Fruit fly (Drosophila melanogaster): ENCODE results near the gene Ald2.

dm6 chr3R:26433743-26434142, 19.9 kb downstream of the Ald2 start:
- TF ChIP-seq CG6792 (GFP tag; optimal IDR thresholded peaks at IDR 0.05) (no peak), CG11902 (GFP tag; optimal IDR thresholded peaks at IDR 0.05) (no peak), Hr39 (GFP tag; optimal IDR thresholded peaks at IDR 0.05) (no peak), fd85E (GFP tag; optimal IDR thresholded peaks at IDR 0.05) (no peak), dsx (GFP tag; optimal IDR thresholded peaks at IDR 0.05; ENCODE audit: poor library complexity, severe bottlenecking) (no peak), pdm3 (GFP tag; optimal IDR thresholded peaks at IDR 0.05) (no peak), CG31627 (GFP tag; optimal IDR thresholded peaks at IDR 0.05) (no peak), Gug (GFP tag; IDR thresholded peaks at IDR 0.05) (no peak), CG15336 (GFP tag; IDR thresholded peaks at IDR 0.05) (no peak), CG1621 (tag; optimal IDR thresholded peaks at IDR 0.05) (no peak), CG6854 (GFP tag; optimal IDR thresholded peaks at IDR 0.05) (no peak), Ets21C (GFP tag; optimal IDR thresholded peaks at IDR 0.05) (no peak), topi (GFP tag; optimal IDR thresholded peaks at IDR 0.05) (no peak)
